Worm (Caenorhabditis elegans) whole organism, early embryonic: Measurements from ENCODE around the gene K07E8.7.
"Not testable (repeated sequence)": the region's sequence is repeated elsewhere in the genome, so short reads cannot be mapped to it uniquely, and the experiment has no call there.

Experiments used
- aly-1 ChIP-seq: sonication (generic microtip); optimal IDR thresholded peaks from 2 replicates; lab custom pipeline; 2016; ENCODE audit warnings: missing genetic modification characterization, missing compliant biosample characterization
- ama-1 ChIP-seq: fragments of 150-350 bp; optimal IDR thresholded peaks from 2 replicates; lab custom pipeline; 2014
- hmbx-1 ChIP-seq: sonication (generic microtip); optimal IDR thresholded peaks from 2 replicates; lab custom pipeline; 2016; ENCODE audit warnings: mild to moderate bottlenecking, missing genetic modification characterization, missing compliant biosample characterization
- tbx-11 ChIP-seq: fragments of 200-800 bp; sonication (Bioruptor generic); IDR thresholded peaks from 2 replicates; pipeline ENCODE4 v1.3.6; 2022; ENCODE audit warnings: missing genetic modification characterization, missing compliant biosample characterization

- TF ChIP-seq ama-1; hmbx-1 (tag; lab: Kevin White, UChicago); aly-1: not testable (repeated sequence)
- TF ChIP-seq tbx-11 (GFP tag; lab: Robert Waterston, UW) = 0 out of 2 replicates have a peak, but pooled peaks have one; percentile 46
Observed at ce11 chrII:629454-629853, 20.7 kb downstream of the K07E8.7 start.
